Worm (Caenorhabditis elegans) whole organism, L4/young adult: ENCODE measurements around the gene marc-1.

Experiments used
- W03F9.2 ChIP-seq: fragments of 150-350 bp; optimal IDR thresholded peaks from 2 replicates; lab custom pipeline; 2014; ENCODE audit warnings: missing biosample characterization, missing genetic modification characterization
- him-1 ChIP-seq: sonication (generic microtip); optimal IDR thresholded peaks from 2 replicates; lab custom pipeline; 2016; ENCODE audit warnings: missing genotype, missing genetic modification reagents, missing genetic modification characterization, missing compliant biosample characterization

ce11 chrV:9696715-9697114, 42.8 kb upstream of the marc-1 start, which contains the start of gene her-1:
- TF ChIP-seq him-1 (tag; lab: Kevin White, UChicago): no peak
- no peak for TF ChIP-seq W03F9.2 (tag; lab: Kevin White, UChicago)
